Worm (Caenorhabditis elegans) whole organism, mixed stage, embryonic: Measurements from ENCODE around the gene R05G9.1.

Experiments
- blmp-1 ChIP-seq: fragments of 150-350 bp; optimal IDR thresholded peaks from 2 replicates; lab custom pipeline; 2014; ENCODE audit warnings: missing biosample characterization, missing genetic modification characterization
- ceh-39 ChIP-seq: fragments of 150-350 bp; optimal IDR thresholded peaks from 2 replicates; lab custom pipeline; 2014; ENCODE audit warnings: missing biosample characterization, missing genetic modification characterization
- ces-1 ChIP-seq: fragments of 150-350 bp; optimal IDR thresholded peaks from 2 replicates; lab custom pipeline; 2014; ENCODE audit warnings: missing biosample characterization, missing genetic modification reagents, missing genetic modification characterization
- hlh-1 ChIP-seq: fragments of 150-350 bp; optimal IDR thresholded peaks from 2 replicates; lab custom pipeline; 2014; ENCODE audit warnings: missing biosample characterization, missing genetic modification reagents, missing genetic modification characterization
- lsy-2 ChIP-seq: fragments of 150-350 bp; optimal IDR thresholded peaks from 2 replicates; lab custom pipeline; 2014; ENCODE audit warnings: missing biosample characterization, missing genetic modification characterization
- mab-5 ChIP-seq: fragments of 150-350 bp; optimal IDR thresholded peaks from 2 replicates; lab custom pipeline; 2014; ENCODE audit warnings: missing biosample characterization, missing genetic modification characterization
- nhr-237 ChIP-seq: fragments of 150-350 bp; optimal IDR thresholded peaks from 2 replicates; lab custom pipeline; 2014; ENCODE audit warnings: missing biosample characterization, missing genetic modification characterization
- tbx-8 ChIP-seq: fragments of 200-800 bp; sonication (Bioruptor generic); optimal IDR thresholded peaks from 2 replicates; lab custom pipeline; 2018; ENCODE audit warnings: mild to moderate bottlenecking, missing genetic modification characterization, moderate library complexity, missing compliant biosample characterization
- unc-120 ChIP-seq: sonication (generic microtip); optimal IDR thresholded peaks from 2 replicates; lab custom pipeline; 2017; ENCODE audit warnings: missing genetic modification characterization, missing compliant biosample characterization; ENCODE audit not compliant: poor library complexity, severe bottlenecking
- unc-62 ChIP-seq: fragments of 150-350 bp; optimal IDR thresholded peaks from 2 replicates; lab custom pipeline; 2014; ENCODE audit warnings: missing biosample characterization, missing genetic modification reagents, missing genetic modification characterization

R05G9.1 gene

DNA sequence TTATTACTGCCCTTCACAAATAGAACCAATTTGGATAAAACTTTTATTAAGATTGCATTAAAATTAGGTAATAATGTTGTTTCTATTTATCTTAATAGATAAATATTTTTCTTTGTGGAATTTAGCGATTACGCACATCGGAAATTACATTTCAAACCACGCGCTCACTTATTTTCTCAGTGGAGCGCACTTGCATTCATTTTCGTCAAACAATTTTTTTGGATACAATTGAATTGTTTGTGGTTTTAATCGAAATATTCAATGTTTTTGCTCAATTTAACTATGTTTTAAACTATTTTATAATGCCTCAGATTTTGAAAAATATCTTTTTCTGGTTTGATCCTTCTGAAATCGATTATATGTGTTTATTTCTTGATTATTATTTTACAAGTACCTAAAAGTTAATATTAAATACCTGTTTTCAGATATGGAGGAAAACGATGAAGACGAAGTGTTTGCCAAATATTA, 33.0 kb downstream of the R05G9.1 start, which contains the start of gene utp-20:
utp-20 (plus strand) TSS at position 418 of the 468 bp plus-strand sequence.
- peak; percentile 65 for TF ChIP-seq lsy-2 (tag; lab: Kevin White, UChicago)
- TF ChIP-seq tbx-8 (GFP tag; lab: Kevin White, UChicago): no peak
- TF ChIP-seq mab-5 (tag; lab: Kevin White, UChicago): no peak
- TF ChIP-seq nhr-237 (tag; lab: Kevin White, UChicago): peak; percentile 25
- TF ChIP-seq ceh-39 (tag; lab: Kevin White, UChicago): peak; percentile 39
- no peak for TF ChIP-seq hlh-1
- peak; percentile 84 for TF ChIP-seq ces-1 (GFP tag; lab: Kevin White, UChicago)

DNA sequence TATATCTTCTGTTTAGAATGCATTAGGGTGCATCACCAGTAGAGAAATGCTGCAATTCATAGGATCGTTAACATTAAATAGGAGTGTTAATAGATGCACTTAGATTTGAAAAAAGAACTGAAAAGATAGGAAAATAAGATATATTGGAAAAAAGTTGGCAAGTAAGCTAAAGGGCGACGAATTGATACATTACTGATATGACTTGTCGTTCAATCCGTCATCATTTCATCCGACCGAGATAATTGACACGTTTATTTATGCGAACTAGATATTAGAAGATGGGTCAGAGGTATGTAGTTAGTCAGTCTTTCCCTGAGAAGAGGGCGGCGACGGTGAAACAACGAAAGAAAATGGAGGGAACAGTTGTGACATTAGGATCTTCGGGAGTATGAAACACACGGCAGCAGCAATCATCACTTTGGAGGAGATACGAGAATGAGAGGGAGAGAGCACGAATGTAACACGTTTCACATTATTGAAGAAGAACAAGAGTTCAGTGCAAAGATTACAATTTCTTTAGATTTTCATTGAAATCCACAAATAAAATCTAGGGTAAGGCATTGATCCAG, 42.0 kb downstream of the R05G9.1 start, which contains the start of gene lron-15:
lron-15 (minus strand) TSS at position 51 of the 569 bp plus-strand sequence.
- TF ChIP-seq hlh-1: peak; percentile 92
- TF ChIP-seq unc-62 (GFP tag; lab: Kevin White, UChicago): peak; percentile 85
- no peak for TF ChIP-seq blmp-1 (tag; lab: Kevin White, UChicago)
- TF ChIP-seq unc-120 (tag; lab: Kevin White, UChicago): peak; percentile 46
